Worm (Caenorhabditis elegans) whole organism, L2 larva: Measurements from ENCODE around the gene srh-125.

ENCODE experiments used
- snpc-4 ChIP-seq: fragments of 150-350 bp; optimal IDR thresholded peaks from 2 replicates; lab custom pipeline; 2014; ENCODE audit warnings: missing biosample characterization, missing genetic modification characterization
- unc-62 ChIP-seq: fragments of 150-350 bp; optimal IDR thresholded peaks from 2 replicates; lab custom pipeline; 2014; ENCODE audit warnings: missing biosample characterization, missing genetic modification reagents, missing genetic modification characterization

ce11 chrV:7439807-7440206 is 36.9 kb downstream of the srh-125 start, which contains the start of gene try-13:
- TF ChIP-seq snpc-4 (no peak), unc-62 (GFP tag; lab: Kevin White, UChicago) (no peak)
